Worm (Caenorhabditis elegans): ENCODE results near the gene K09C6.10.

DNA sequence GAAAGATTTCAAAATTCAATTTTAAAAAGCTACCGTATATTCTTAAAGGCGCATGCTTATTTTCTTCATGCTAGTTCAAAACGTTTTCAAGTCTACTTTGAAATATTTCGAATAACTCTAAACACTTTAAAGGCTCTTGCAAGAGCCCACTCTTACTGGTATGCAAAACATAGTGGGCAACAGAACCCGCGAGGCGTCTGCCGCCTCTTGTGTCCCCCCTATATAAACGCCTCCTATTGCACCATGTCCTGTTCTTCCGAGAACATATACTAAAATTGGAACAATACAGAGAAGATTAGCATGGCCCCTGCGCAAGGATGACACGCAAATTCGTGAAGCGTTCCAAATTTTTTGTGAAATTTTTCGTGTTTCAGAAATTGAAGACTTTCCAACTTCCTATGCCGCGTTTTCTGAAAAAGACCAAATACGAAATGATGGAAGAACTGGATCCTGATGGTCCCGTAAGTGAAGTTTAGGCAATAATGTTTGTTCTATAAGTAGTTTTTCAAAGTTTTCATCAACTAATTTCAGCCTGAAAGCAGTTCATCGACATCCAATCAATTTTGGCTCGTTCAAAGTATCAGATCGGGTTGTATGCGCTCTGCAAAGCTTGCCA lies 19.7 kb downstream of the K09C6.10 start:
- no peak for TF ChIP-seq unc-130 (tag; optimal IDR thresholded peaks at IDR 0.05)
- no peak for TF ChIP-seq jun-1 (tag; optimal IDR thresholded peaks at IDR 0.05)
- TF ChIP-seq C04F5.9 (tag; optimal IDR thresholded peaks at IDR 0.05), result no peak
- TF ChIP-seq tlp-1 (tag; optimal IDR thresholded peaks at IDR 0.05), result no peak
- TF ChIP-seq C16A3.4 (tag; optimal IDR thresholded peaks at IDR 0.05), result no peak
- TF ChIP-seq blmp-1 (tag; optimal IDR thresholded peaks at IDR 0.05), result no peak
- no peak for TF ChIP-seq egl-27 (tag; optimal IDR thresholded peaks at IDR 0.05)
- TF ChIP-seq grh-1 (GFP tag; IDR thresholded peaks at IDR 0.05), result no peak
- TF ChIP-seq ama-1 (optimal IDR thresholded peaks at IDR 0.05), result no peak
- TF ChIP-seq lin-35 (GFP tag; optimal IDR thresholded peaks at IDR 0.05), result no peak

All from whole organism, L1 larva.